Fruit fly (Drosophila melanogaster): ENCODE measurements around the gene ninaB.

The ninaB gene

DNA sequence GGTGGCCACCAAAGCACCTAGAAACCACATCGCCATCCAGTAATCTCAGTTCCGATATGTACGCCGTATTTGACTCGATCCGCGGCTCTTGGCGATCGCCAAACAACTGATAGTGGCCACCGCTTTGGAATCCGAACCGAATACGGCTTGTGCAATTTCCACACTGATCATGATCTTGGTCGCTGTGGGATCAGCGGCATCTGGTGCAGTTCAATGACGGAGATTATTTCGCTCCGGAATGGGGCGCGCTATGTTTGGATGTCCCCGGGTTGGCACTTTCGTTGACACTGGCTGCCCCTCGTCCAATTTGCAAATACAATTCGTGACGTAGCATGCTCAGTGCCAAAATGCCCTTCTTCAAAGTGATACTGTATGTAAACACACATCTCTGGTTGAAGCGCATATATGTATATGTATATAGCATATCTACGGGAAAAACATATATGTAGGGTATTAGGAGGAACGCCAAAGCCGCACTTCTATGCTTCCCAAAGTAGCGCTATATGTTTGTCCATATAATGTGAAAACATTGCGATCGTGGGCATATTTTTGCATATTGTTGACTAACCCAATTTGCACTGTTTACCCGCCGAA is 5.0 kb downstream of the ninaB start, which contains the start of gene Adgf-D:
Adgf-D (minus strand) TSS at position 111 of the 594 bp plus-strand sequence.
- TF ChIP-seq tj (GFP tag; optimal IDR thresholded peaks at IDR 0.05) (no peak), CG11617 (GFP tag; optimal IDR thresholded peaks at IDR 0.05) (no peak), cic (GFP tag; optimal IDR thresholded peaks at IDR 0.05) (peak; percentile 52)

DNA sequence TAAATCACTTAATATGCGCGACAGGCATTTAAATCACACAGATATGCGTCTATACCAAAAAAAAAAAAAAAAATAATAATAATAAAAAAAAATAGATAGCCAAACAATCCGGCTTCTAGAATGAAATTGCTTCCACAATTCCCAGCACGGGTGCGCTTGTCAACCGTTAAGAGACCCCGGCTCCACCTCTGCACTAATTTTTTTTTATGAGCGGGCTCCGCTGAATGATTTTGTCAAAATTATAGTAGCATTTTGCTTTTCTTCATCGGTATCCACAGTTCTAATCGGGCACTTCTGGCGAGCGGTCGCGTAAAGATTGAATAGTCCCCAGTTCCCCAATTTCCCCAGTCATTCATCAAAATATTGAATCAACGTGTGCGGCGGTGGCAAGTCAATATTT is 6.1 kb downstream of the ninaB start, which contains the start of gene Adgf-C:
Adgf-C (plus strand) TSS at position 301 of the 400 bp plus-strand sequence.
- TF ChIP-seq CG1620 (GFP tag; optimal IDR thresholded peaks at IDR 0.05) = no peak
- no peak for TF ChIP-seq cnc (optimal IDR thresholded peaks at IDR 0.05)
- TF ChIP-seq CG14711 (tag; optimal IDR thresholded peaks at IDR 0.05) = no peak
- no peak for TF ChIP-seq Clk (GFP tag; optimal IDR thresholded peaks at IDR 0.05)
- no peak for TF ChIP-seq CG11617 (GFP tag; optimal IDR thresholded peaks at IDR 0.05)
- peak; percentile 46 for TF ChIP-seq kay (GFP tag; ENCODE audit: borderline replicate concordance)

DNA sequence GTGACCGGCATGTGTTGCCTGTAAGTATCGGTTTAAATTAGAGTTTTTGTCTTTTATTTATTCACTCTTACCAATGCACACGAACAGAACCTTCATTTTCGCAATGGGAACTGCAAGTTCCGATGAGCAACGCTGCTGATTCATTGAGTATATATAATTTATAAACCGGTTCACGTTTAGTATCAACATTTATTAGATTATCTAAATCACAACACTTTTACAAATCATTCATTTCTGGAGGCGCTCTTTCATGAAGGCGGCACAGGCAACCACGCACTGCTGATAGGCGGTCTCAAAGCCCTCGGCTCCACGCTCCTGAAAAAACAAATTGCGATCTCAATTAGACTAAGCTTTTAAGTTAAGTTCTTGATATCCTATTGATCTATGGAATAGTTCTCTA is 9.5 kb downstream of the ninaB start, which contains the start of gene Argp:
Argp (minus strand) TSS at position 101 of the 400 bp plus-strand sequence.
- no peak for TF ChIP-seq CG1620 (GFP tag; optimal IDR thresholded peaks at IDR 0.05)
- no peak for TF ChIP-seq CG7101 (tag; optimal IDR thresholded peaks at IDR 0.05)
- no peak for TF ChIP-seq CG11617 (GFP tag; optimal IDR thresholded peaks at IDR 0.05)
- TF ChIP-seq CG12768 (GFP tag; optimal IDR thresholded peaks at IDR 0.05) = no peak
- TF ChIP-seq toe (GFP tag; optimal IDR thresholded peaks at IDR 0.05) = no peak
- no peak for TF ChIP-seq Hr96 (GFP tag; optimal IDR thresholded peaks at IDR 0.05)
- no peak for TF ChIP-seq Crg-1 (GFP tag; optimal IDR thresholded peaks at IDR 0.05)
- no peak for TF ChIP-seq CG14711 (tag; optimal IDR thresholded peaks at IDR 0.05)
- no peak for TF ChIP-seq bab1 (GFP tag; optimal IDR thresholded peaks at IDR 0.05)
- TF ChIP-seq ovo (GFP tag; optimal IDR thresholded peaks at IDR 0.05) = no peak

DNA sequence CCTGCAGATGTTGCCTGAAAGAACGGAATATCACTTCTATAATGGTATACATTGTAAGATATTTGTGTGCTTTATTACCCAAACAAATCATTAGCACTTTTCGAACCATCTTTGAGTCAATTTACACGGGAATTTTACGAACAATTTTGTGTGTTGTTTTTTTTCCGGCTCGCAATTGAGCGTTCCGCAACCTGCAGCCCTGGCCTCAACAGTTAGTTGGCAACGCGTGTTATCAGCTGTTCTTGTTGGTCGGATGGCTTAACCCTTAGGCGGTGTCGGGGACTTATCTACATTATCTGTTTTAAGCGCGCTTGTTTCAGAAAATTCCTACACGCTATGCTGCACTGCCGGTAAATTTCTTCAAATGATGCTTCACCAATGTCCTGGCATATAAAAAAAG is 10.3 kb downstream of the ninaB start:
- TF ChIP-seq ovo (GFP tag; optimal IDR thresholded peaks at IDR 0.05) = no peak
- peak; percentile 62 for TF ChIP-seq bab1 (GFP tag; optimal IDR thresholded peaks at IDR 0.05)
- peak; percentile 8 for TF ChIP-seq Mnt (GFP tag; optimal IDR thresholded peaks at IDR 0.05)
- no peak for TF ChIP-seq CG7045 (GFP tag; optimal IDR thresholded peaks at IDR 0.05)
- no peak for TF ChIP-seq Clk (GFP tag; optimal IDR thresholded peaks at IDR 0.05)
- peak; percentile 39 for TF ChIP-seq CG7101 (tag; optimal IDR thresholded peaks at IDR 0.05)
- peak; percentile 21 for TF ChIP-seq toe (GFP tag; optimal IDR thresholded peaks at IDR 0.05)
- TF ChIP-seq CG12768 (GFP tag; optimal IDR thresholded peaks at IDR 0.05) = no peak
- peak; percentile 43 for TF ChIP-seq cic (GFP tag; optimal IDR thresholded peaks at IDR 0.05)
- no peak for TF ChIP-seq pad (GFP tag; optimal IDR thresholded peaks at IDR 0.05)
- TF ChIP-seq CG11617 (GFP tag; optimal IDR thresholded peaks at IDR 0.05) = no peak
- no peak for TF ChIP-seq cnc (optimal IDR thresholded peaks at IDR 0.05)
- no peak for TF ChIP-seq CG5204 (GFP tag; optimal IDR thresholded peaks at IDR 0.05)
- TF ChIP-seq CG14711 (tag; optimal IDR thresholded peaks at IDR 0.05) = peak; percentile 25
- TF ChIP-seq tj (GFP tag; optimal IDR thresholded peaks at IDR 0.05) = no peak
- TF ChIP-seq kay (GFP tag; ENCODE audit: borderline replicate concordance) = peak; percentile 50

DNA sequence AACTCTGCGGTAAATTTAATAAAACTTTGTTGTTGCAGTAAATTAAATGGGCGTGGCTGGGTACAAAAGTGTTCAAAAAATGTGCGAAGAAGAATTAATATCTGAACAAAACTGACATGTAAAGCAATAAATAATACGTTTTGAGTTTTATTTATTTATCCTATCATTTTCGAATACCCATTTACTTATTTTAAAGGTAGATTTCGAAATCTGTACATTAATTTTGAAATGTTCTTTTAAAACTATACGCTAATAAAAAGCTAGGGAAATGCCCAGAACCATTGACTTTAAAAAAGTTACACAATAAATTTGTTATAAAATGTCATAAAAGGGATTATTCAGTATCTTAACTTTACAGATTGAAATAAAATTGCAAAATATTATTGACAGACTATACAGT is 11.4 kb downstream of the ninaB start, which contains the start of the genes primo-1 and primo-2:
primo-1 (minus strand) TSS at position 101 of the 400 bp plus-strand sequence.
primo-2 (minus strand) TSS at position 101 of the 400 bp plus-strand sequence.
- no peak for TF ChIP-seq kay (GFP tag; ENCODE audit: borderline replicate concordance)
- TF ChIP-seq Hr96 (GFP tag; optimal IDR thresholded peaks at IDR 0.05) = no peak
- TF ChIP-seq CG7045 (GFP tag; optimal IDR thresholded peaks at IDR 0.05) = no peak
- TF ChIP-seq Clk (GFP tag; optimal IDR thresholded peaks at IDR 0.05) = no peak
- TF ChIP-seq CG11617 (GFP tag; optimal IDR thresholded peaks at IDR 0.05) = no peak
- no peak for TF ChIP-seq bab1 (GFP tag; optimal IDR thresholded peaks at IDR 0.05)
- TF ChIP-seq Crg-1 (GFP tag; optimal IDR thresholded peaks at IDR 0.05) = no peak
- TF ChIP-seq tj (GFP tag; optimal IDR thresholded peaks at IDR 0.05) = no peak
- no peak for TF ChIP-seq cnc (optimal IDR thresholded peaks at IDR 0.05)
- TF ChIP-seq CG33017 (tag; optimal IDR thresholded peaks at IDR 0.05) = no peak
- no peak for TF ChIP-seq CG14711 (tag; optimal IDR thresholded peaks at IDR 0.05)

DNA sequence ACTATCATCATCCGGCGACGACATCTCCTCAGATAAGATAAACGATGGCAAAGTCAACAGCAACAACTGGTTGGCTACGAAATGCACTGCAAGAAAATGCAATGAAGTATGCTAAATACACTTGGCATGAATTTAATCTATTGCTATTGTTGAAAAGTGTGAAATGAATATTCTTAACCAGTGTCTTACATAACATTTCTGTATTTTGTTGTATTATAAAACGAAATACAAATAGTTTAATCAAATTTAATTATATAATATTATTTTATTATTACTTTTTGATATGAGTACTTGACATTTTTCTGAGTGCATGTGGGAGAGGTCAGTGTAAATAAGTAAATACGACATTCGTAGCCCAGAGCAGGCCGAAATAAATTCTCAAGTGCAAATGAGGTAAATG is 13.2 kb downstream of the ninaB start:
- peak; percentile 22 for TF ChIP-seq cic (GFP tag; optimal IDR thresholded peaks at IDR 0.05)
- no peak for TF ChIP-seq Clk (GFP tag; optimal IDR thresholded peaks at IDR 0.05)
- peak; percentile 63 for TF ChIP-seq CG12768 (GFP tag; optimal IDR thresholded peaks at IDR 0.05)
- TF ChIP-seq CG1620 (GFP tag; optimal IDR thresholded peaks at IDR 0.05) = no peak
- TF ChIP-seq pad (GFP tag; optimal IDR thresholded peaks at IDR 0.05) = no peak
- no peak for TF ChIP-seq kay (GFP tag; ENCODE audit: borderline replicate concordance)
- peak; percentile 32 for TF ChIP-seq ovo (GFP tag; optimal IDR thresholded peaks at IDR 0.05)
- no peak for TF ChIP-seq toe (GFP tag; optimal IDR thresholded peaks at IDR 0.05)
- no peak for TF ChIP-seq CG5204 (GFP tag; optimal IDR thresholded peaks at IDR 0.05)
- TF ChIP-seq Hr96 (GFP tag; optimal IDR thresholded peaks at IDR 0.05) = no peak
- TF ChIP-seq CG14711 (tag; optimal IDR thresholded peaks at IDR 0.05) = peak; percentile 58
- no peak for TF ChIP-seq cnc (optimal IDR thresholded peaks at IDR 0.05)
- TF ChIP-seq Mnt (GFP tag; optimal IDR thresholded peaks at IDR 0.05) = no peak
- no peak for TF ChIP-seq bab1 (GFP tag; optimal IDR thresholded peaks at IDR 0.05)
- peak; percentile 58 for TF ChIP-seq CG33017 (tag; optimal IDR thresholded peaks at IDR 0.05)
- TF ChIP-seq CG7101 (tag; optimal IDR thresholded peaks at IDR 0.05) = peak; percentile 44
- no peak for TF ChIP-seq Crg-1 (GFP tag; optimal IDR thresholded peaks at IDR 0.05)
- TF ChIP-seq CG11617 (GFP tag; optimal IDR thresholded peaks at IDR 0.05) = peak; percentile 64
- TF ChIP-seq CG7045 (GFP tag; optimal IDR thresholded peaks at IDR 0.05) = peak; percentile 57
- TF ChIP-seq tj (GFP tag; optimal IDR thresholded peaks at IDR 0.05) = peak; percentile 3
